Worm (Caenorhabditis elegans) whole organism, L4 larva: Measurements from ENCODE around the gene F13B12.6.

Experiments
- F10B5.3 ChIP-seq: sonication (generic microtip); optimal IDR thresholded peaks from 2 replicates; lab custom pipeline; 2016; ENCODE audit warnings: mild to moderate bottlenecking, missing genetic modification characterization, missing compliant biosample characterization
- F49E8.2 ChIP-seq: sonication (generic microtip); optimal IDR thresholded peaks from 2 replicates; lab custom pipeline; 2016; ENCODE audit warnings: missing compliant biosample characterization, mild to moderate bottlenecking, missing genetic modification characterization, borderline replicate concordance
- T26A8.4 ChIP-seq: fragments of 200-800 bp; sonication (Bioruptor generic); IDR thresholded peaks from 2 replicates; pipeline ENCODE4 v1.3.6; 2022; ENCODE audit warnings: missing genetic modification characterization, missing compliant biosample characterization
- Y5F2A.4 ChIP-seq: fragments of 200-800 bp; sonication (Bioruptor generic); optimal IDR thresholded peaks from 2 replicates; lab custom pipeline; 2018; ENCODE audit warnings: mild to moderate bottlenecking, missing genetic modification characterization, missing compliant biosample characterization
- aha-1 ChIP-seq: fragments of 150-350 bp; peaks from one replicate; lab custom pipeline; 2014; ENCODE audit warnings: missing biosample characterization, missing genetic modification characterization
- ceh-28 ChIP-seq: fragments of 150-350 bp; optimal IDR thresholded peaks from 2 replicates; lab custom pipeline; 2014; ENCODE audit warnings: missing biosample characterization, missing genetic modification reagents, missing genetic modification characterization
- ceh-32 ChIP-seq: sonication (generic microtip); optimal IDR thresholded peaks from 2 replicates; lab custom pipeline; 2016; ENCODE audit warnings: mild to moderate bottlenecking, missing genetic modification characterization, missing compliant biosample characterization; ENCODE audit not compliant: poor library complexity
- ceh-44 ChIP-seq: fragments of 200-800 bp; sonication (Bioruptor generic); IDR thresholded peaks from 2 replicates; pipeline ENCODE4 v1.3.6; 2022; ENCODE audit warnings: missing genetic modification reagents, missing genetic modification characterization, missing compliant biosample characterization
- daf-16 ChIP-seq, 3 experiments: sonication (generic microtip); optimal IDR thresholded peaks; 2 replicates each; lab custom pipeline; 2016 to 2017; ENCODE audit warnings: missing genetic modification characterization in 3 of 3, missing genetic modification reagents in 3 of 3, mild to moderate bottlenecking in 2 of 3, missing compliant biosample characterization in 2 of 3, missing biosample characterization in 1 of 3, moderate library complexity in 1 of 3
- dmd-6 ChIP-seq: fragments of 200-800 bp; sonication (Bioruptor generic); IDR thresholded peaks from 2 replicates; pipeline ENCODE4 v1.3.6; 2022; ENCODE audit warnings: missing genetic modification reagents, missing genetic modification characterization, missing compliant biosample characterization
- dmd-8 ChIP-seq: fragments of 200-800 bp; sonication (Bioruptor generic); IDR thresholded peaks from 2 replicates; pipeline ENCODE4 v1.3.6; 2022; ENCODE audit warnings: missing genetic modification characterization, missing compliant biosample characterization
- dve-1 ChIP-seq: sonication (generic microtip); optimal IDR thresholded peaks from 2 replicates; lab custom pipeline; 2017; ENCODE audit warnings: antibody characterized with exemption, mild to moderate bottlenecking, missing genetic modification characterization, missing compliant biosample characterization; ENCODE audit not compliant: insufficient read depth
- fos-1 ChIP-seq: fragments of 150-350 bp; optimal IDR thresholded peaks from 2 replicates; lab custom pipeline; 2014; ENCODE audit warnings: missing biosample characterization, missing genetic modification characterization
- hlh-11 ChIP-seq: fragments of 200-800 bp; sonication (Bioruptor generic); optimal IDR thresholded peaks from 2 replicates; lab custom pipeline; 2018; ENCODE audit warnings: mild to moderate bottlenecking, missing genetic modification characterization, missing compliant biosample characterization
- hlh-30 ChIP-seq: sonication (generic microtip); optimal IDR thresholded peaks from 2 replicates; lab custom pipeline; 2017; ENCODE audit warnings: antibody characterized with exemption, mild to moderate bottlenecking, missing genetic modification characterization, missing compliant biosample characterization; ENCODE audit not compliant: insufficient read depth
- mxl-3 ChIP-seq: fragments of 200-800 bp; sonication (Bioruptor generic); optimal IDR thresholded peaks from 2 replicates; lab custom pipeline; 2018; ENCODE audit warnings: mild to moderate bottlenecking, missing genetic modification characterization, missing compliant biosample characterization
- nhr-28 ChIP-seq: fragments of 150-350 bp; optimal IDR thresholded peaks from 2 replicates; lab custom pipeline; 2014; ENCODE audit warnings: missing biosample characterization, missing genetic modification characterization
- nhr-6 ChIP-seq: fragments of 150-350 bp; optimal IDR thresholded peaks from 2 replicates; lab custom pipeline; 2014; ENCODE audit warnings: missing biosample characterization, missing genetic modification characterization
- nhr-76 ChIP-seq: fragments of 150-350 bp; optimal IDR thresholded peaks from 2 replicates; lab custom pipeline; 2014; ENCODE audit warnings: missing biosample characterization, missing genetic modification characterization
- pha-4 ChIP-seq, 2 experiments: fragments of 150-350 bp in 1 of 2; fragments of 200-800 bp in 1 of 2; sonication (Bioruptor generic) in 1 of 2; IDR thresholded peaks in 1 of 2; optimal IDR thresholded peaks in 1 of 2; 2 replicates each; pipeline versions ENCODE4 v1.3.6 to Lab custom; 2014 to 2022; ENCODE audit warnings: missing genetic modification characterization in 2 of 2, missing genetic modification reagents in 2 of 2, missing biosample characterization in 1 of 2, missing compliant biosample characterization in 1 of 2
- php-3 ChIP-seq: fragments of 200-800 bp; sonication (Bioruptor generic); IDR thresholded peaks from 2 replicates; pipeline ENCODE4 v1.3.6; 2022; ENCODE audit warnings: missing genetic modification reagents, missing genetic modification characterization, missing compliant biosample characterization
- pqm-1 ChIP-seq: sonication (generic microtip); optimal IDR thresholded peaks from 2 replicates; lab custom pipeline; 2017; ENCODE audit warnings: missing biosample characterization, missing genetic modification characterization
- sdz-12 ChIP-seq: fragments of 200-800 bp; sonication (Bioruptor generic); optimal IDR thresholded peaks from 2 replicates; lab custom pipeline; 2018; ENCODE audit warnings: mild to moderate bottlenecking, missing genetic modification characterization, missing compliant biosample characterization
- unc-130 ChIP-seq: sonication (generic microtip); optimal IDR thresholded peaks from 2 replicates; lab custom pipeline; 2016; ENCODE audit warnings: missing genetic modification reagents, missing genetic modification characterization, missing compliant biosample characterization
- unc-39 ChIP-seq: sonication (generic microtip); optimal IDR thresholded peaks from 2 replicates; lab custom pipeline; 2017; ENCODE audit warnings: missing biosample characterization, missing genetic modification characterization
- unc-62 ChIP-seq, 3 experiments: fragments of 150-350 bp in 1 of 3; sonication (generic microtip); optimal IDR thresholded peaks in 2 of 3; peaks in 1 of 3; 1 replicate in 1 of 3; 2 replicates in 2 of 3; lab custom pipeline; 2014 to 2017; ENCODE audit warnings: missing biosample characterization in 3 of 3, missing genetic modification characterization in 3 of 3, missing genetic modification reagents in 3 of 3, missing genotype in 1 of 3
- zfp-3 ChIP-seq: fragments of 200-800 bp; sonication (Bioruptor generic); conservative IDR thresholded peaks from 2 replicates; pipeline ENCODE4 v1.3.6; 2022; ENCODE audit warnings: missing genetic modification reagents, missing genetic modification characterization, missing compliant biosample characterization
- zip-2 ChIP-seq: fragments of 150-350 bp; optimal IDR thresholded peaks from 2 replicates; lab custom pipeline; 2014; ENCODE audit warnings: missing biosample characterization, missing genetic modification characterization

The F13B12.6 gene

ce11 chrIV:10421256-10421655 lies 3.6 kb upstream of the F13B12.6 start (continued):
- TF ChIP-seq dmd-8 (GFP tag; lab: Robert Waterston, UW) (no peak), dmd-6 (GFP tag; lab: Robert Waterston, UW) (no peak), zfp-3 (no peak), unc-62 (GFP tag; optimal IDR thresholded peaks at IDR 0.05 in 1 of 2; lab: Kevin White, UChicago) (no peak), unc-62 (tag; optimal IDR thresholded peaks at IDR 0.05; lab: Kevin White, UChicago) (no peak)

DNA sequence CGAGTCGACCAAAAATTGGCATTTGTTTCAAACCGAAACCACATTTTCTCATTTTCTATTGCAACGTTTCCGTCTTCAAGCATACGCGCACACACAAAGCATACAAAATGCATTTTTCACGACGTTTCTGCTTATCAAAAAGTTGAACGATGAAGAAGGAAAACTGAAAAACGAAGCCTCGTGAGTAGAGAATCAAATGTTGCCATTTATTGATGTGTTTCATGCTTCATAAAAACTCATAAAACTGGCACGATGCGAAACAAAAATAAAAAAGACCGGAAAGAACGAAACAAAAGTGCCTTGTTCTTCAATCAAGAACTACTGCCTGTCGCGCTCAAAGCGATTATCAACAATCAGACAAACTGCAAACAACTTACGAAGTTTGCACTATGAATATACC lies 2.8 kb upstream of the F13B12.6 start:
- TF ChIP-seq nhr-6 (tag; lab: Kevin White, UChicago) = peak; percentile 1
- peak; percentile 57 for TF ChIP-seq dmd-6 (GFP tag; lab: Robert Waterston, UW)
- TF ChIP-seq ceh-44 (GFP tag; lab: Robert Waterston, UW) = no peak
- TF ChIP-seq dve-1 (tag; lab: Kevin White, UChicago) = peak; percentile 22
- peak; percentile 71 for TF ChIP-seq php-3 (GFP tag; lab: Robert Waterston, UW)
- TF ChIP-seq ceh-32 = no peak
- TF ChIP-seq mxl-3 (GFP tag; lab: Kevin White, UChicago) = peak; percentile 36
- no peak for TF ChIP-seq daf-16 (GFP tag; optimal IDR thresholded peaks at IDR 0.05; lab: Kevin White, UChicago)
- TF ChIP-seq daf-16 (tag; optimal IDR thresholded peaks at IDR 0.05; lab: Kevin White, UChicago) = peak; percentile 76
- TF ChIP-seq sdz-12 = no peak
- peak; percentile 14 for TF ChIP-seq pqm-1 (tag; lab: Kevin White, UChicago)
- peak; percentile 29 for TF ChIP-seq hlh-11 (tag; lab: Kevin White, UChicago)
- peak; percentile 67 for TF ChIP-seq nhr-28 (tag; lab: Kevin White, UChicago)

- TF ChIP-seq unc-62 (GFP tag; optimal IDR thresholded peaks at IDR 0.05 in 1 of 2; lab: Kevin White, UChicago) (peak in 1 of 2 experiments; percentile 85), unc-62 (tag; optimal IDR thresholded peaks at IDR 0.05; lab: Kevin White, UChicago) (no peak), F10B5.3 (tag; lab: Kevin White, UChicago) (no peak), T26A8.4 (GFP tag; lab: Robert Waterston, UW) (no peak), pha-4 (GFP tag; IDR thresholded peaks at IDR 0.05; lab: Robert Waterston, UW) (no peak), pha-4 (tag; optimal IDR thresholded peaks at IDR 0.05; lab: Kevin White, UChicago) (no peak), zip-2 (tag; lab: Kevin White, UChicago) (no peak), nhr-76 (no peak), hlh-30 (tag; lab: Kevin White, UChicago) (peak; percentile 16), php-3 (GFP tag; lab: Robert Waterston, UW) (no peak), fos-1 (tag; lab: Kevin White, UChicago) (no peak)
- TF ChIP-seq, all 104 proteins: peak for 2
Observed at ce11 chrIV:10419896-10420295, 2.2 kb upstream of the F13B12.6 start.

DNA sequence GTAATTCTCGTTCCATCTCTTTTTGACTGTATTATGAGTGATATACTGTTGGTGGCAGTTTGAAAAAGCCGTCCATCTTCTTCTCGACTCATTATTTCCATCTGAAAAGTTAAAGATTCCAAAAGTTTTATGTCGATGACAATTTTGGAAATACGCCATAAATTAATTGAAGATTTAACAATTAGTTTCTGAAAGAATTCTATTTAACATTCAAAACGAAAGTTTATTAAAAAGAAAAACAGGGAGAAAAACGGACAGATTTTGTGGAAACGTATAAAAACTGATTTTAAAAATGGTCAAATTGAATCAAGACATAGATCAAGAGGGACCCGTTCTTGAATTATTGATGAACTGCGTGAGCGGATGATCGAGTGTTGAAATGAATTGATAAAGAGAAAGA lies 3.9 kb downstream of the F13B12.6 start, which contains the start of gene R10H10.7:
Gene R10H10.7 (minus strand): TSS at position 101 of the 400 bp plus-strand sequence.
- no peak for TF ChIP-seq dmd-8 (GFP tag; lab: Robert Waterston, UW)
- no peak for TF ChIP-seq ceh-28 (tag; lab: Kevin White, UChicago)
- TF ChIP-seq Y5F2A.4 (GFP tag; lab: Kevin White, UChicago) = no peak
- no peak for TF ChIP-seq unc-39 (tag; lab: Kevin White, UChicago)
- TF ChIP-seq aha-1 (tag; lab: Kevin White, UChicago) = peak; percentile 26

- TF ChIP-seq zfp-3 (no peak), unc-130 (GFP tag; lab: Kevin White, UChicago) (no peak), F49E8.2 (tag; lab: Kevin White, UChicago) (no peak), zip-2 (tag; lab: Kevin White, UChicago) (no peak), nhr-76 (no peak)
Observed at ce11 chrIV:10409377-10409776, 8.3 kb downstream of the F13B12.6 start, which contains the start of gene rfk-1. Gene rfk-1, minus strand, starts transcription at chrIV:10409477.
